Fruit fly (Drosophila melanogaster): ENCODE measurements around the gene hyx.

hyx gene

DNA sequence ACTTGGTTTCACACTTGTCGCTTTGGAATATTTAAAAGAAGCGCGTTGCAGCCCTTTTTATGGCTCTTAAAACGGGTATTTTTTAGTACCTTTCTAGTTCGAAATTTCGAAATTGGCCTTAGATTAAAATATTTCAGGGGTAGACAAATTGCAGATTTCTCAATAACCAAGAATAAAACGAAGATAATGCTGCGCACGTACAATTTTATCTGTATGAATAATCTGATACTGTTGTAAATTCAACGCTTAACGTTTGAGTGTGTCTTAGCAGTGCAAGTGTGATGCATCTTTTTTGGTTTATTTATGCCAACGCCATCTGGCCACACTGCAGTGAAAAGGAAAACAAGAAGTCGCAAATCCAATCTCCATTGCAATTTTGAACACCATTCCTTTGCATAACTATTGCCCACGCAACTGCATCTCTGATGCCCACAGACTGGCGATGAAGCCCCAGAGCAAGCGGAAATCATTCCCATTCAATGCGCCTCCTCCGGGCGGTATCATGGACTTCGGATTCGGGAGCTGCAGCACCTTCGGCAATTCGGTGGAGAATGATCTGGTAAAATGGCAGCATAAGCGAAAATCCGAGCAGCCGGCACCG, 12.1 kb downstream of the hyx start, which contains the start of gene Nmdmc (continued):
- TF ChIP-seq CG17359 (tag; optimal IDR thresholded peaks at IDR 0.05) = no peak
- TF ChIP-seq CG7372 (GFP tag; IDR thresholded peaks at IDR 0.05) = no peak
- TF ChIP-seq CG8944 (GFP tag; optimal IDR thresholded peaks at IDR 0.05) = no peak
- no peak for TF ChIP-seq Drgx (GFP tag; IDR thresholded peaks at IDR 0.05)
- TF ChIP-seq zen (tag; optimal IDR thresholded peaks at IDR 0.05) = peak; percentile 8
- TF ChIP-seq CG4328 (GFP tag; optimal IDR thresholded peaks at IDR 0.05) = no peak
- TF ChIP-seq Sox102F (GFP tag; optimal IDR thresholded peaks at IDR 0.05) = no peak
- TF ChIP-seq Spps (tag; optimal IDR thresholded peaks at IDR 0.05) = no peak
- TF ChIP-seq gcm (GFP tag; optimal IDR thresholded peaks at IDR 0.05) = no peak
- no peak for TF ChIP-seq CG1024 (GFP tag; IDR thresholded peaks at IDR 0.05)
- TF ChIP-seq esg (GFP tag; conservative IDR thresholded peaks at IDR 0.05) = no peak
- no peak for TF ChIP-seq unpg (GFP tag; optimal IDR thresholded peaks at IDR 0.05)
- no peak for TF ChIP-seq CG7928 (GFP tag; optimal IDR thresholded peaks at IDR 0.05)
- TF ChIP-seq CG17612 (GFP tag; IDR thresholded peaks at IDR 0.05) = no peak
- no peak for TF ChIP-seq NFAT (GFP tag; IDR thresholded peaks at IDR 0.05)
- no peak for TF ChIP-seq CHES-1-like (GFP tag; optimal IDR thresholded peaks at IDR 0.05)
- TF ChIP-seq slbo (GFP tag; IDR thresholded peaks at IDR 0.05) = no peak
- no peak for TF ChIP-seq CG7963 (GFP tag; IDR thresholded peaks at IDR 0.05; ENCODE audit: partially characterized antibody)
- peak; percentile 91 for TF ChIP-seq Dp (GFP tag; optimal IDR thresholded peaks at IDR 0.05)
- TF ChIP-seq ranshi (GFP tag; IDR thresholded peaks at IDR 0.05) = no peak
- no peak for TF ChIP-seq unc-4 (GFP tag; IDR thresholded peaks at IDR 0.05; ENCODE audit: partially characterized antibody)
- TF ChIP-seq CG1792 (GFP tag; optimal IDR thresholded peaks at IDR 0.05) = no peak
- TF ChIP-seq H2.0 (GFP tag; IDR thresholded peaks at IDR 0.05) = no peak
- no peak for TF ChIP-seq E2f1 (GFP tag; IDR thresholded peaks at IDR 0.05)
- TF ChIP-seq CG6683 (GFP tag; optimal IDR thresholded peaks at IDR 0.05) = no peak
- TF ChIP-seq CG34376 (GFP tag; optimal IDR thresholded peaks at IDR 0.05) = peak; percentile 26
- no peak for TF ChIP-seq CG4854 (GFP tag; optimal IDR thresholded peaks at IDR 0.05)
- no peak for TF ChIP-seq Neu2 (GFP tag; optimal IDR thresholded peaks at IDR 0.05; ENCODE audit: borderline replicate concordance)
- TF ChIP-seq Elba2 (GFP tag; optimal IDR thresholded peaks at IDR 0.05) = no peak
- no peak for TF ChIP-seq CG18476 (GFP tag; optimal IDR thresholded peaks at IDR 0.05)
- TF ChIP-seq bcd (GFP tag; optimal IDR thresholded peaks at IDR 0.05) = no peak
- TF ChIP-seq CG18764 (GFP tag; optimal IDR thresholded peaks at IDR 0.05) = no peak
- TF ChIP-seq fd3F (GFP tag; optimal IDR thresholded peaks at IDR 0.05) = no peak
- no peak for TF ChIP-seq Ssrp (tag; optimal IDR thresholded peaks at IDR 0.05)
- no peak for TF ChIP-seq CG8281 (tag; optimal IDR thresholded peaks at IDR 0.05)
- TF ChIP-seq CG6254 (GFP tag; optimal IDR thresholded peaks at IDR 0.05) = no peak
- peak; percentile 23 for TF ChIP-seq grau (tag; optimal IDR thresholded peaks at IDR 0.05)
- TF ChIP-seq vvl (GFP tag; IDR thresholded peaks at IDR 0.05) = no peak
- TF ChIP-seq en (GFP tag; optimal IDR thresholded peaks at IDR 0.05) = no peak
- TF ChIP-seq ara (GFP tag; IDR thresholded peaks at IDR 0.05) = no peak
- no peak for TF ChIP-seq CG31365 (tag; optimal IDR thresholded peaks at IDR 0.05)
- no peak for TF ChIP-seq sna (GFP tag; IDR thresholded peaks at IDR 0.05; ENCODE audit: partially characterized antibody)
- TF ChIP-seq pfk (GFP tag; optimal IDR thresholded peaks at IDR 0.05) = no peak
- TF ChIP-seq CG8765 (GFP tag; IDR thresholded peaks at IDR 0.05) = no peak
- TF ChIP-seq CG30020 (tag; optimal IDR thresholded peaks at IDR 0.05) = peak; percentile 14
- no peak for TF ChIP-seq CG6765 (GFP tag; optimal IDR thresholded peaks at IDR 0.05)
- no peak for TF ChIP-seq CG12744 (GFP tag; optimal IDR thresholded peaks at IDR 0.05)
- TF ChIP-seq CG10267 (tag; optimal IDR thresholded peaks at IDR 0.05) = peak; percentile 55
- TF ChIP-seq Camta (GFP tag; optimal IDR thresholded peaks at IDR 0.05) = no peak
- TF ChIP-seq seq (GFP tag; IDR thresholded peaks at IDR 0.05) = no peak
- peak; percentile 8 for TF ChIP-seq CG15479 (GFP tag; optimal IDR thresholded peaks at IDR 0.05)
